Fruit fly (Drosophila melanogaster): ENCODE data around the gene side-IV.

The side-IV gene

DNA sequence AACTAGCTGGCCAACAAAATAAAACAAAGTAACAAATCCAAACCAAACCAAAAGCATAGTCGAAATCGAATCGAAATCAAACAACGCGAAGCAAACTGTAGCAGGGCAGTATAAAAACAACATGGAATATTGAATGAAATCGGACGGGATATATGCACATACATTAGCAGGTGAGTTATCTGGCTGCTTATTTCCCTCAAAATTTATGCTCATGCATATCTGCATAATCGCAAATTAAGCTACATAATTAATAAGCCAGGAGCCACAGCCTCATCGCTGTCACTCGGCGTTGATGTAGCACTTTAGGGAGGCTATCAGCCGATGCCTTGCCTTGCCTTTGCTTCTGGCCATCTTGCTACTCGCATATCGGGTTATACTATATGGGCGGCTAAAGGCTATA lies 1.9 kb downstream of the side-IV start:
- TF ChIP-seq CG6163 (GFP tag; IDR thresholded peaks at IDR 0.05) (no peak), OdsH (GFP tag; optimal IDR thresholded peaks at IDR 0.05) (no peak), net (GFP tag; optimal IDR thresholded peaks at IDR 0.05) (no peak), Sox15 (GFP tag; optimal IDR thresholded peaks at IDR 0.05) (no peak), fd85E (GFP tag; optimal IDR thresholded peaks at IDR 0.05) (no peak), CG8119 (GFP tag; IDR thresholded peaks at IDR 0.05) (no peak), CG11294 (GFP tag; IDR thresholded peaks at IDR 0.05) (no peak), achi (GFP tag; optimal IDR thresholded peaks at IDR 0.05) (no peak), Eip78C (GFP tag) (no peak), CG8632 (GFP tag; optimal IDR thresholded peaks at IDR 0.05) (no peak), Eip75B (GFP tag; optimal IDR thresholded peaks at IDR 0.05) (no peak), Smox (GFP tag; optimal IDR thresholded peaks at IDR 0.05) (no peak), CG8319 (GFP tag; optimal IDR thresholded peaks at IDR 0.05) (no peak), acj6 (GFP tag; optimal IDR thresholded peaks at IDR 0.05) (no peak), esn (GFP tag; optimal IDR thresholded peaks at IDR 0.05) (no peak), CG9139 (GFP tag; optimal IDR thresholded peaks at IDR 0.05) (no peak), Ets96B (tag; optimal IDR thresholded peaks at IDR 0.05) (no peak), dsx (GFP tag; optimal IDR thresholded peaks at IDR 0.05; ENCODE audit: poor library complexity, severe bottlenecking) (no peak), spab (GFP tag; optimal IDR thresholded peaks at IDR 0.05) (no peak)

- peak; percentile 43 to 90 for TF ChIP-seq salr (GFP tag; optimal IDR thresholded peaks at IDR 0.05)
- peak; percentile 78 for TF ChIP-seq CG6792 (GFP tag; optimal IDR thresholded peaks at IDR 0.05)
- TF ChIP-seq cyc (GFP tag; optimal IDR thresholded peaks at IDR 0.05) = peak; percentile 76
- peak; percentile 83 for TF ChIP-seq fd59A (GFP tag; optimal IDR thresholded peaks at IDR 0.05)
- TF ChIP-seq acj6 (GFP tag; optimal IDR thresholded peaks at IDR 0.05) = peak; percentile 85
- no peak for TF ChIP-seq Eip93F (GFP tag; optimal IDR thresholded peaks at IDR 0.05)
- peak; percentile 77 for TF ChIP-seq Lpt (GFP tag; optimal IDR thresholded peaks at IDR 0.05)
- peak; percentile 85 for TF ChIP-seq CG10631 (GFP tag; optimal IDR thresholded peaks at IDR 0.05)
- peak; percentile 89 for TF ChIP-seq CG3032 (tag; optimal IDR thresholded peaks at IDR 0.05)
- no peak for TF ChIP-seq CG6854 (GFP tag; optimal IDR thresholded peaks at IDR 0.05)
- peak; percentile 84 for TF ChIP-seq CG6808 (GFP tag; optimal IDR thresholded peaks at IDR 0.05)
- peak; percentile 62 for TF ChIP-seq CG9139 (GFP tag; optimal IDR thresholded peaks at IDR 0.05)
- peak; percentile 88 for TF ChIP-seq esn (GFP tag; optimal IDR thresholded peaks at IDR 0.05)
- TF ChIP-seq topi (GFP tag; optimal IDR thresholded peaks at IDR 0.05) = peak; percentile 87
- TF ChIP-seq Hr38 (GFP tag; optimal IDR thresholded peaks at IDR 0.05) = no peak
- peak; percentile 75 for TF ChIP-seq Sox102F (GFP tag; optimal IDR thresholded peaks at IDR 0.05)
- peak; percentile 68 for TF ChIP-seq CG1621 (tag; optimal IDR thresholded peaks at IDR 0.05)
- TF ChIP-seq CG8632 (GFP tag; optimal IDR thresholded peaks at IDR 0.05) = peak; percentile 77
- TF ChIP-seq Blimp-1 (GFP tag; optimal IDR thresholded peaks at IDR 0.05) = peak; percentile 50
- TF ChIP-seq achi (GFP tag; optimal IDR thresholded peaks at IDR 0.05) = peak; percentile 83
- peak; percentile 53 for TF ChIP-seq CG7368 (GFP tag; optimal IDR thresholded peaks at IDR 0.05)
- TF ChIP-seq CG10669 (GFP tag; optimal IDR thresholded peaks at IDR 0.05) = peak; percentile 82
- peak; percentile 90 for TF ChIP-seq svp (GFP tag)
- TF ChIP-seq CG15336 (GFP tag; IDR thresholded peaks at IDR 0.05) = peak; percentile 70
- TF ChIP-seq Gug (GFP tag; IDR thresholded peaks at IDR 0.05) = peak; percentile 41
- TF ChIP-seq CG6276 (GFP tag; optimal IDR thresholded peaks at IDR 0.05) = peak; percentile 88
- TF ChIP-seq dac (GFP tag; optimal IDR thresholded peaks at IDR 0.05) = peak; percentile 71
- peak; percentile 31 for TF ChIP-seq fd85E (GFP tag; optimal IDR thresholded peaks at IDR 0.05)
- peak; percentile 65 to 70 for TF ChIP-seq ss (GFP tag; optimal IDR thresholded peaks at IDR 0.05)
- TF ChIP-seq Sox15 (GFP tag; optimal IDR thresholded peaks at IDR 0.05) = peak; percentile 69
- peak; percentile 49; the same call in 1 of the 2 replicates for TF ChIP-seq CG11294 (GFP tag; IDR thresholded peaks at IDR 0.05)
- peak; percentile 67 for TF ChIP-seq CG16779 (tag; optimal IDR thresholded peaks at IDR 0.05)
- TF ChIP-seq dsx (GFP tag; optimal IDR thresholded peaks at IDR 0.05; ENCODE audit: poor library complexity, severe bottlenecking) = peak; percentile 73
- TF ChIP-seq Hr4 (GFP tag; optimal IDR thresholded peaks at IDR 0.05) = peak; percentile 91
- TF ChIP-seq pdm3 (GFP tag; optimal IDR thresholded peaks at IDR 0.05) = peak; percentile 83
- peak; percentile 65 for TF ChIP-seq CG11902 (GFP tag; optimal IDR thresholded peaks at IDR 0.05)
- peak; percentile 72 for TF ChIP-seq Smox (GFP tag; optimal IDR thresholded peaks at IDR 0.05)
- peak; percentile 86 for TF ChIP-seq spab (GFP tag; optimal IDR thresholded peaks at IDR 0.05)
- peak; percentile 84 for TF ChIP-seq CG34406 (GFP tag; optimal IDR thresholded peaks at IDR 0.05)
- TF ChIP-seq CG8119 (GFP tag; IDR thresholded peaks at IDR 0.05) = peak; percentile 82
- peak; percentile 85 for TF ChIP-seq CG3919 (GFP tag; optimal IDR thresholded peaks at IDR 0.05)
Measured at dm6 chr3R:13452851-13453255, 2.5 kb downstream of the side-IV start.
